Worm (Caenorhabditis elegans): Measurements from ENCODE around the gene W02D7.5.

W02D7.5 gene

DNA sequence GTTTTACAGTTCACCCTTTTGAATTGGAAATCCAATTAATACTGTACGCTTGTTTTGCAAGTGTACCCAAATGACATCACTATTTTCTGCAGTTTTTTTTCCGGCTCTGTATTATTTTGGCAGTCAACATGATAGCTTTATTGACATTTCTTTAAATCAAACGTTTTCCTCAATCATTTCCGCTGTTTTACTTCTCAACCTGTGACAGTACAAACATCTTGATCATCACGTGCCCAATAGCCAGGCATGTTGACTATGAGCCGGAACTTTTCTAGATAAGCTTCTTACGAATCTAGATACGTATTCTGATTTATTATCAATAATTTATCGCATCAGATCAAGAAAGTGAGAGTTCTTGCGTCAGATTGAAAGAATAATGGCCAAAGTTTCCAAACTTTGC is 29.2 kb downstream of the W02D7.5 start (continued):
- TF ChIP-seq nhr-84 (tag; optimal IDR thresholded peaks at IDR 0.05) (no peak), nhr-77 (tag; optimal IDR thresholded peaks at IDR 0.05) (no peak)

DNA sequence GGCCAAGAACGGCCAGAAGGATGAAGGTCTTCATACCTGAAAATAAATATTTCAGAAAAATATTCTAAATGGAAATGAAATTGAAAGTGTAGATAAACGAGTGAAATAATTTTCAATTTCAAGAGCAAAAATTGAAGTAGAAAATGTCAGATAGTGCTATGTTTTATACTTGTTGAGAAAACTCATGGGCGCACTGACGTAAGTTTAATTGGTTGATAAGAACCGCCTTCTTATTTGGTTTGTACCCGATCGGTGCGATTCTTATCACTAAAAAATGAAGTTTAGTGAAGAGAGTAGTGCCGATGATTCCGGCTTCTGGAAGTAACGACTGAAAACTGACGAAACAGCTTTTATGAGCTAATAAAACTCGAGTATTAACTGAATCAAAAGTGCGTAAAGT is 30.1 kb downstream of the W02D7.5 start, which contains the start of the genes asp-6 and asp-12:
Gene asp-6 (minus strand): TSS at position 36 of the 400 bp plus-strand sequence.
Gene asp-12 (plus strand): TSS at position 309 of the 400 bp plus-strand sequence.
- no peak for TF ChIP-seq ztf-4 (tag; optimal IDR thresholded peaks at IDR 0.05)
- TF ChIP-seq elt-2 (tag; optimal IDR thresholded peaks at IDR 0.05): peak; percentile 86
- peak in 1 of 2 experiments; percentile 8 for TF ChIP-seq lin-35 (GFP tag; optimal IDR thresholded peaks at IDR 0.05)
- TF ChIP-seq efl-1 (optimal IDR thresholded peaks at IDR 0.05): no peak
- TF ChIP-seq efl-1 (GFP tag; optimal IDR thresholded peaks at IDR 0.05 in 1 of 2): peak in 1 of 2 experiments; percentile 74

DNA sequence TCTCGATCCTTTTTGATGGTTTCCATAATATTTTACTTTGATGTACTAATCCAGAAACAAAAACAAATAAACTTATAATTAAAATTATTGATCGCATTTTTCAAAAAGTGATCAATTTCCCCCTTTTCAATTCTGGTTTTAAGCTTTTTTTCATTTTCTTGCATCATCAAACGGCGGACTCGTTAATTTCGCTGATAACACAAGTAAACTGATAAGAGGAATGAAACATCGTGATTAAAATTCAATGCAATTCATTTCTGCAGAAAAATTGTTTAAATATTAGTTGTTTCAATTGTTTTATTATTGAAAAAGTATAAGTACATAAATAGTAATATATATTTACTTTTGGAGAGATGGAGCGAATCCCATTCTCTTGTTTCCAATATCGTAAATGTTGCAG is 31.8 kb downstream of the W02D7.5 start:
- TF ChIP-seq jun-1 (tag; optimal IDR thresholded peaks at IDR 0.05): peak; percentile 13
- TF ChIP-seq aly-2 (tag; optimal IDR thresholded peaks at IDR 0.05): peak; percentile 64
- TF ChIP-seq zag-1 (tag; optimal IDR thresholded peaks at IDR 0.05): no peak
- peak in 1 of 2 experiments; percentile 31 for TF ChIP-seq lin-35 (GFP tag; optimal IDR thresholded peaks at IDR 0.05)
- peak; percentile 95 for TF ChIP-seq elt-2 (tag; optimal IDR thresholded peaks at IDR 0.05)
- TF ChIP-seq mab-9 (GFP tag; IDR thresholded peaks at IDR 0.05): no peak
- TF ChIP-seq ceh-63 (GFP tag; optimal IDR thresholded peaks at IDR 0.05): no peak
- peak; percentile 87 for TF ChIP-seq tlp-1 (tag; optimal IDR thresholded peaks at IDR 0.05)

DNA sequence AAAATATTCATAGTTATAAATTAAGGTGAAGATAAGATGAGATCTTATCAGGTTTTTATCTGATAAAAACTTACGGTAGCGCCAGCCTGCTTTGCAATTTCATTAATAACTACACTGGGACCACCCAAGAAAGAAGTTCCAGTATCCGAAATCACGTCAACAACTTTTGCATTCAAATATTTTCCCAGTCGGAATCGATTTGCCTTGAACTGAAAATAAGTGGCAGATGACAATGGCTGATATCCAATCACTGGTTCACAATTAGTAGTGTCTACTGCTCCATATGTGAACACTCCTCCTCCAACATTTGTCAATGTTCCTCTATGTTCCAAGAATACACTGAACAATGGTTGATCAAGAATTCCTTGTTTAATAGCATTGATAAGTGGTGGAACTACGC is 32.8 kb downstream of the W02D7.5 start, which contains the start of gene F21F8.5:
Gene F21F8.5 (minus strand): TSS at position 101 of the 400 bp plus-strand sequence.
- no peak for TF ChIP-seq sptf-1 (tag; optimal IDR thresholded peaks at IDR 0.05)
- TF ChIP-seq snpc-4 (tag; optimal IDR thresholded peaks at IDR 0.05): no peak
- TF ChIP-seq fkh-4 (tag; optimal IDR thresholded peaks at IDR 0.05; ENCODE audit: borderline replicate concordance): no peak
- no peak for TF ChIP-seq sup-37 (GFP tag; optimal IDR thresholded peaks at IDR 0.05)
- TF ChIP-seq sox-4 (tag; optimal IDR thresholded peaks at IDR 0.05): no peak
- TF ChIP-seq isw-1 (GFP tag; IDR thresholded peaks at IDR 0.05): no peak
- TF ChIP-seq nhr-77 (tag; optimal IDR thresholded peaks at IDR 0.05): no peak
- TF ChIP-seq aha-1 (tag; optimal IDR thresholded peaks at IDR 0.05): no peak
- no peak for TF ChIP-seq elt-3 (tag; optimal IDR thresholded peaks at IDR 0.05)

DNA sequence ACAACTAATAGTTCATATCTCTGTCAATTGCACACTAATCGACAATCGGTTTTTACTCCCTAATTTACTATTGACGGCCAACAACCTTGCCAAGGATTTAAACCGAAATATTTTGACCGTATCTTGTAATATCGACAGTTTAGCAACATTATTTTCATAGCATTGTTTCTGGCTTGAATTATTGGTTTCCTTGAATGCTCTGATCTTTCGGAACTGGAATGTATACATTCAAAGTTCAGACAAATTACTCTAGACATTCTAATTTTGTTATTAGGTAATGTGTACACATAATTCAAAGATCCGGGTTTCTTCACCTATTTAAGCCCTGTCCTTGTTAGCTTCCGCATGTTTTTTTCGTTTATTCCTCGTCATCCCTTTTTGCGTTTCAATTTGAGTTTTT is 35.1 kb downstream of the W02D7.5 start, which contains the start of gene C16D9.9:
Gene C16D9.9 (plus strand): TSS at position 301 of the 400 bp plus-strand sequence.
- no peak for TF ChIP-seq mab-9 (GFP tag; IDR thresholded peaks at IDR 0.05)
- TF ChIP-seq aly-2 (tag; optimal IDR thresholded peaks at IDR 0.05): no peak
- no peak for TF ChIP-seq ama-1 (optimal IDR thresholded peaks at IDR 0.05)
- no peak for TF ChIP-seq fkh-10 (GFP tag; optimal IDR thresholded peaks at IDR 0.05)
- TF ChIP-seq dsc-1 (tag; optimal IDR thresholded peaks at IDR 0.05): no peak
- TF ChIP-seq zip-4 (GFP tag; optimal IDR thresholded peaks at IDR 0.05): no peak
- no peak for TF ChIP-seq hlh-4 (tag; optimal IDR thresholded peaks at IDR 0.05)
- no peak for TF ChIP-seq nhr-20 (tag; optimal IDR thresholded peaks at IDR 0.05)
- no peak for TF ChIP-seq pax-3 (tag; optimal IDR thresholded peaks at IDR 0.05)
- TF ChIP-seq swsn-7 (tag; optimal IDR thresholded peaks at IDR 0.05): no peak
- no peak for TF ChIP-seq xbp-1 (tag; optimal IDR thresholded peaks at IDR 0.05)
- no peak for TF ChIP-seq C16A3.4 (tag; optimal IDR thresholded peaks at IDR 0.05)
- no peak for TF ChIP-seq nhr-77 (tag; optimal IDR thresholded peaks at IDR 0.05)
- no peak for TF ChIP-seq lin-15B (tag; optimal IDR thresholded peaks at IDR 0.05)
- no peak for TF ChIP-seq nhr-47 (tag; optimal IDR thresholded peaks at IDR 0.05)
- no peak for TF ChIP-seq rnt-1 (tag; optimal IDR thresholded peaks at IDR 0.05)
- TF ChIP-seq efl-1 (optimal IDR thresholded peaks at IDR 0.05): no peak
- TF ChIP-seq efl-1 (GFP tag; optimal IDR thresholded peaks at IDR 0.05 in 1 of 2): no peak

DNA sequence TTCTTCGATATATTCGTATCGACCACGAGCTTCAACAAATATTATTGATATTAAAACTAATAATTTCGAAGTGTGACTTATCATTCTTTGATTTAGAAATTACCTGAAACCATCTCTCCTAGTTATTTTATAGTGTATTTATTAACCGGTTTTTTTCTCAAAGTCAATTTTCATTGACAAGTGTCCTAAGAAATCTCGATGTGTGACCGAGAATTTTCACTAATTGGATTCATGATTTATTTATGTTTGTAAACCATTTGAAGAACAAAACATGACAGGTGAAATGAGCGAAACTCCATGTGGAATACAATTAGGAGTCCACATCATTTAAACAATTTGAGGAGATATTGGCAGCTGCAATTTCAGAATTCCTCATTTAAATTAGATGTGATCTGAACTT is 35.6 kb downstream of the W02D7.5 start, which contains the start of gene C16D9.8:
Gene C16D9.8 (minus strand): TSS at position 101 of the 400 bp plus-strand sequence.
- TF ChIP-seq hlh-4 (tag; optimal IDR thresholded peaks at IDR 0.05) (peak; percentile 56), sup-37 (GFP tag; optimal IDR thresholded peaks at IDR 0.05) (no peak)
